Fruit fly (Drosophila melanogaster) whole organism, embryonic: ENCODE data around the gene PGAP1.

Experiments used
- B-H2 ChIP-seq: fragments of 200-800 bp; sonication (Bioruptor generic); optimal IDR thresholded peaks from 2 replicates; lab custom pipeline; 2018; ENCODE audit warnings: missing biosample characterization, mild to moderate bottlenecking, missing genetic modification characterization
- CG10147 ChIP-seq: fragments of 200-800 bp; sonication (Bioruptor generic); optimal IDR thresholded peaks from 2 replicates; lab custom pipeline; 2019; ENCODE audit warnings: missing biosample characterization, mild to moderate bottlenecking, missing genetic modification characterization, moderate library complexity
- CG10267 ChIP-seq: fragments of 200-800 bp; sonication (Bioruptor generic); optimal IDR thresholded peaks from 2 replicates; lab custom pipeline; 2018; ENCODE audit warnings: missing biosample characterization, mild to moderate bottlenecking, missing genetic modification characterization, moderate library complexity
- CG11456 ChIP-seq: fragments of 200-800 bp; sonication (Bioruptor generic); IDR thresholded peaks from 3 replicates; pipeline ENCODE4 v1.3.6; 2022; ENCODE audit warnings: missing biosample characterization, missing genetic modification characterization
- CG11723 ChIP-seq: fragments of 200-800 bp; sonication (Bioruptor generic); optimal IDR thresholded peaks from 2 replicates; lab custom pipeline; 2017; ENCODE audit warnings: missing biosample characterization, mild to moderate bottlenecking, missing genetic modification characterization
- CG12299 ChIP-seq: fragments of 200-800 bp; sonication (Bioruptor generic); optimal IDR thresholded peaks from 2 replicates; lab custom pipeline; 2018; ENCODE audit warnings: missing biosample characterization, mild to moderate bottlenecking, missing genetic modification characterization
- CG13123 ChIP-seq: fragments of 200-800 bp; sonication (Bioruptor generic); optimal IDR thresholded peaks from 2 replicates; lab custom pipeline; 2016; ENCODE audit warnings: missing biosample characterization, missing genetic modification characterization
- CG13296 ChIP-seq: fragments of 200-800 bp; sonication (Bioruptor generic); optimal IDR thresholded peaks from 3 replicates; lab custom pipeline; 2018; ENCODE audit warnings: missing biosample characterization, mild to moderate bottlenecking, missing genetic modification characterization
- CG13894 ChIP-seq: fragments of 200-800 bp; sonication (Bioruptor generic); optimal IDR thresholded peaks from 3 replicates; lab custom pipeline; 2018; ENCODE audit warnings: missing biosample characterization, mild to moderate bottlenecking, missing genetic modification characterization, moderate library complexity
- CG14441 ChIP-seq: fragments of 200-800 bp; sonication (Bioruptor generic); IDR thresholded peaks from 2 replicates; pipeline ENCODE4 v1.3.6; 2022; ENCODE audit warnings: missing biosample characterization, missing genetic modification characterization
- CG17829 ChIP-seq: fragments of 200-800 bp; optimal IDR thresholded peaks from 2 replicates; lab custom pipeline; 2019; ENCODE audit warnings: missing biosample characterization, mild to moderate bottlenecking, missing genetic modification characterization, moderate library complexity
- CG32767 ChIP-seq: fragments of 200-800 bp; sonication (Bioruptor generic); IDR thresholded peaks from 2 replicates; pipeline ENCODE4 v1.3.6; 2022; ENCODE audit warnings: missing biosample characterization, missing genetic modification characterization
- CG5953 ChIP-seq: fragments of 200-800 bp; sonication (Bioruptor generic); IDR thresholded peaks from 2 replicates; pipeline ENCODE4 v1.3.6; 2022; ENCODE audit warnings: missing biosample characterization, missing genetic modification characterization
- CG6689 ChIP-seq: fragments of 200-800 bp; sonication (Bioruptor generic); IDR thresholded peaks from 2 replicates; pipeline ENCODE4 v1.3.6; 2022; ENCODE audit warnings: missing biosample characterization, missing genetic modification characterization
- CG6854 ChIP-seq: fragments of 200-800 bp; sonication (Bioruptor generic); optimal IDR thresholded peaks from 3 replicates; lab custom pipeline; 2017; ENCODE audit warnings: missing biosample characterization, mild to moderate bottlenecking, missing genetic modification characterization
- CG8765 ChIP-seq: fragments of 200-800 bp; sonication (Bioruptor generic); IDR thresholded peaks from 2 replicates; pipeline ENCODE4 v1.3.6; 2022; ENCODE audit warnings: missing biosample characterization, missing genetic modification characterization
- CG9876 ChIP-seq: fragments of 200-800 bp; sonication (Bioruptor generic); optimal IDR thresholded peaks from 2 replicates; lab custom pipeline; 2016; ENCODE audit warnings: missing biosample characterization, missing genetic modification characterization
- CHES-1-like ChIP-seq: fragments of 200-800 bp; sonication (Bioruptor generic); optimal IDR thresholded peaks from 2 replicates; lab custom pipeline; 2016; ENCODE audit warnings: missing biosample characterization, missing genetic modification characterization
- Chrac-16 ChIP-seq: fragments of 200-800 bp; sonication (Bioruptor generic); optimal IDR thresholded peaks from 3 replicates; lab custom pipeline; 2016; ENCODE audit warnings: missing biosample characterization, missing genetic modification characterization
- D19A ChIP-seq: fragments of 200-800 bp; optimal IDR thresholded peaks from 3 replicates; lab custom pipeline; 2019; ENCODE audit warnings: missing biosample characterization, mild to moderate bottlenecking, missing genetic modification characterization, moderate library complexity
- Doc2 ChIP-seq: fragments of 200-800 bp; sonication (Bioruptor generic); IDR thresholded peaks from 2 replicates; pipeline ENCODE4 v1.3.6; 2022; ENCODE audit warnings: missing biosample characterization, missing genetic modification characterization
- Drgx ChIP-seq: fragments of 200-800 bp; sonication (Bioruptor generic); IDR thresholded peaks from 2 replicates; pipeline ENCODE4 v1.3.6; 2022; ENCODE audit warnings: missing biosample characterization, missing genetic modification characterization
- H2.0 ChIP-seq: fragments of 200-800 bp; sonication (Bioruptor generic); IDR thresholded peaks from 2 replicates; pipeline ENCODE4 v1.3.6; 2022; ENCODE audit warnings: missing biosample characterization, missing genetic modification characterization
- Hr78 ChIP-seq, 2 experiments: fragments of 200-800 bp in 1 of 2; fragments of >200 bp in 1 of 2; sonication (Bioruptor generic) in 1 of 2; optimal IDR thresholded peaks; 2 replicates each; lab custom pipeline; 2017 to 2019; ENCODE audit warnings: missing biosample characterization in 2 of 2, missing genetic modification characterization in 2 of 2, mild to moderate bottlenecking in 1 of 2, moderate library complexity in 1 of 2
- Mad ChIP-seq: fragments of 200-800 bp; sonication (Bioruptor generic); optimal IDR thresholded peaks from 2 replicates; lab custom pipeline; 2016; ENCODE audit warnings: missing biosample characterization, missing genetic modification characterization
- Oaz ChIP-seq: fragments of 200-800 bp; sonication (Bioruptor generic); IDR thresholded peaks from 2 replicates; pipeline ENCODE4 v1.3.6; 2022; ENCODE audit warnings: missing biosample characterization, missing genetic modification characterization
- Oli ChIP-seq: fragments of 200-800 bp; sonication (Bioruptor generic); optimal IDR thresholded peaks from 2 replicates; lab custom pipeline; 2018; ENCODE audit warnings: missing biosample characterization, mild to moderate bottlenecking, missing genetic modification characterization, moderate library complexity
- Ssrp ChIP-seq: fragments of 200-800 bp; sonication (Bioruptor generic); optimal IDR thresholded peaks from 2 replicates; lab custom pipeline; 2018; ENCODE audit warnings: missing biosample characterization, mild to moderate bottlenecking, missing genetic modification characterization, moderate library complexity
- Taf1 ChIP-seq: fragments of 200-800 bp; sonication (Bioruptor generic); IDR thresholded peaks from 2 replicates; pipeline ENCODE4 v1.3.6; 2022; ENCODE audit warnings: missing biosample characterization, missing genetic modification characterization
- YL-1 ChIP-seq: fragments of 200-800 bp; sonication (Bioruptor generic); optimal IDR thresholded peaks from 3 replicates; lab custom pipeline; 2017; ENCODE audit warnings: missing biosample characterization, mild to moderate bottlenecking, missing genetic modification characterization
- ato ChIP-seq: fragments of 200-800 bp; sonication (Bioruptor generic); IDR thresholded peaks from 2 replicates; pipeline ENCODE4 v1.3.6; 2022; ENCODE audit warnings: missing biosample characterization, missing genetic modification characterization; ENCODE audit not compliant: partially characterized antibody
- bsh ChIP-seq, 2 experiments: fragments of 200-800 bp; sonication (Bioruptor generic); optimal IDR thresholded peaks; 2 replicates each; lab custom pipeline; 2017 to 2018; ENCODE audit warnings: mild to moderate bottlenecking in 2 of 2, missing biosample characterization in 2 of 2, missing genetic modification characterization in 2 of 2, moderate library complexity in 1 of 2
- btn ChIP-seq: fragments of 200-800 bp; sonication (Bioruptor generic); optimal IDR thresholded peaks from 2 replicates; lab custom pipeline; 2016; ENCODE audit warnings: missing biosample characterization, missing genetic modification characterization
- cato ChIP-seq: fragments of 200-800 bp; sonication (Bioruptor generic); optimal IDR thresholded peaks from 2 replicates; lab custom pipeline; 2016; ENCODE audit warnings: missing biosample characterization, missing genetic modification characterization, borderline replicate concordance
- chif ChIP-seq, 2 experiments: fragments of 200-800 bp; sonication (Bioruptor generic); optimal IDR thresholded peaks; 3 replicates each; lab custom pipeline; 2016; ENCODE audit warnings: missing biosample characterization in 2 of 2, missing genetic modification characterization in 2 of 2
- dimm ChIP-seq: fragments of 200-800 bp; sonication (Bioruptor generic); IDR thresholded peaks from 2 replicates; pipeline ENCODE4 v1.3.6; 2022; ENCODE audit warnings: missing biosample characterization, missing genetic modification characterization
- fd96Cb ChIP-seq: fragments of 200-800 bp; sonication (Bioruptor generic); optimal IDR thresholded peaks from 2 replicates; lab custom pipeline; 2018; ENCODE audit warnings: missing biosample characterization, mild to moderate bottlenecking, missing genetic modification characterization, moderate library complexity
- gsb-n ChIP-seq: fragments of 200-800 bp; sonication (Bioruptor generic); optimal IDR thresholded peaks from 3 replicates; lab custom pipeline; 2018; ENCODE audit warnings: missing biosample characterization, mild to moderate bottlenecking, missing genetic modification characterization
- insv ChIP-seq, 2 experiments: fragments of 200-800 bp; sonication (Bioruptor generic); optimal IDR thresholded peaks; 3 replicates each; lab custom pipeline; 2016 to 2018; ENCODE audit warnings: missing biosample characterization in 2 of 2, missing genetic modification characterization in 2 of 2
- lab ChIP-seq: fragments of 200-800 bp; sonication (Bioruptor generic); optimal IDR thresholded peaks from 3 replicates; lab custom pipeline; 2017; ENCODE audit warnings: missing biosample characterization, missing genetic modification characterization, mild to moderate bottlenecking, moderate library complexity, missing genetic modification reagents
- luna ChIP-seq: fragments of 200-800 bp; sonication (Bioruptor generic); optimal IDR thresholded peaks from 2 replicates; lab custom pipeline; 2016; ENCODE audit warnings: missing biosample characterization, missing genetic modification characterization
- pan ChIP-seq, 4 experiments: fragments of >200 bp in 3 of 4; fragments of 200-800 bp in 1 of 4; sonication (Bioruptor generic) in 1 of 4; optimal IDR thresholded peaks in 3 of 4; IDR thresholded peaks in 1 of 4; 2 replicates each; pipeline versions ENCODE4 v1.3.6 to Lab custom; 2017 to 2022; ENCODE audit warnings: missing biosample characterization in 2 of 4, missing genetic modification characterization in 2 of 4, mixed read lengths in 1 of 4
- pfk ChIP-seq: fragments of 200-800 bp; sonication (Bioruptor generic); optimal IDR thresholded peaks from 2 replicates; lab custom pipeline; 2018; ENCODE audit warnings: missing biosample characterization, mild to moderate bottlenecking, missing genetic modification characterization, moderate library complexity
- repo ChIP-seq: fragments of 200-800 bp; sonication (Bioruptor generic); optimal IDR thresholded peaks from 2 replicates; lab custom pipeline; 2016; ENCODE audit warnings: missing biosample characterization, missing genetic modification characterization
- salm ChIP-seq: fragments of 200-800 bp; sonication (Bioruptor generic); optimal IDR thresholded peaks from 2 replicates; lab custom pipeline; 2018; ENCODE audit warnings: missing biosample characterization, mild to moderate bottlenecking, missing genetic modification characterization
- scrt ChIP-seq: fragments of 200-800 bp; sonication (Bioruptor generic); optimal IDR thresholded peaks from 2 replicates; lab custom pipeline; 2018; ENCODE audit warnings: missing biosample characterization, mild to moderate bottlenecking, missing genetic modification characterization, moderate library complexity
- slou ChIP-seq: fragments of 200-800 bp; sonication (Bioruptor generic); optimal IDR thresholded peaks from 3 replicates; lab custom pipeline; 2016; ENCODE audit warnings: missing biosample characterization, missing genetic modification characterization
- tin ChIP-seq: fragments of 200-800 bp; sonication (Bioruptor generic); optimal IDR thresholded peaks from 3 replicates; lab custom pipeline; 2016; ENCODE audit warnings: missing biosample characterization, missing genetic modification characterization
- vvl ChIP-seq: fragments of 200-800 bp; sonication (Bioruptor generic); IDR thresholded peaks from 2 replicates; pipeline ENCODE4 v1.3.6; 2022; ENCODE audit warnings: missing biosample characterization, missing genetic modification characterization

PGAP1 gene

dm6 chrX:5696436-5697022 is 7.3 kb upstream of the PGAP1 start (continued):
- TF ChIP-seq Drgx (GFP tag; lab: Robert Waterston, UW) (peak; percentile 96), B-H2 (peak; percentile 79), pan (optimal IDR thresholded peaks at IDR 0.05; lab: Kevin White, UChicago) (no peak), pan (GFP tag; optimal IDR thresholded peaks at IDR 0.05 in 1 of 2, IDR thresholded peaks at IDR 0.05 in 1 of 2) (peak in 1 of 2 experiments; percentile 96), CG11456 (GFP tag; lab: Robert Waterston, UW) (peak; percentile 96), salm (tag; lab: Kevin White, UChicago) (peak; percentile 89), Ssrp (tag; lab: Kevin White, UChicago) (peak; percentile 96), lab (GFP tag; lab: Kevin White, UChicago) (peak; percentile 95), CG13296 (peak; percentile 94), insv (GFP tag; optimal IDR thresholded peaks at IDR 0.05; lab: Kevin White, UChicago) (peak; percentile 50 to 69), D19A (tag; lab: Kevin White, UChicago) (peak; percentile 69), Oli (tag; lab: Kevin White, UChicago) (peak; percentile 95), CG32767 (GFP tag; lab: Robert Waterston, UW) (peak; percentile 93), CG10147 (GFP tag; lab: Kevin White, UChicago) (peak; percentile 83), CHES-1-like (GFP tag; lab: Kevin White, UChicago) (peak; percentile 98), CG6689 (GFP tag; lab: Robert Waterston, UW) (peak; percentile 95), vvl (GFP tag; lab: Robert Waterston, UW) (peak; percentile 98), CG5953 (GFP tag; lab: Robert Waterston, UW) (peak; percentile 96), CG11723 (GFP tag; lab: Kevin White, UChicago) (peak; percentile 94), CG12299 (tag; lab: Kevin White, UChicago) (peak; percentile 79), CG17829 (tag; lab: Kevin White, UChicago) (peak; percentile 81), bsh (GFP tag; optimal IDR thresholded peaks at IDR 0.05; lab: Kevin White, UChicago) (peak; percentile 91 to 94), Taf1 (GFP tag; lab: Robert Waterston, UW) (peak; percentile 63; the same call in 1 of the 2 replicates), scrt (peak; percentile 90), fd96Cb (tag; lab: Kevin White, UChicago) (peak; percentile 95), Chrac-16 (GFP tag; lab: Kevin White, UChicago) (peak; percentile 97), YL-1 (GFP tag; lab: Kevin White, UChicago) (peak; percentile 85), gsb-n (peak; percentile 90), ato (GFP tag; lab: Robert Waterston, UW) (no peak), H2.0 (GFP tag; lab: Robert Waterston, UW) (peak; percentile 96), CG9876 (peak; percentile 98), Mad (GFP tag; lab: Kevin White, UChicago) (peak; percentile 96), CG14441 (GFP tag; lab: Robert Waterston, UW) (peak; percentile 96), Hr78 (GFP tag; optimal IDR thresholded peaks at IDR 0.05; lab: Kevin White, UChicago) (peak in 1 of 2 experiments; percentile 75), Oaz (peak; percentile 90), CG13123 (peak; percentile 96), repo (GFP tag; lab: Kevin White, UChicago) (peak; percentile 97), chif (GFP tag; optimal IDR thresholded peaks at IDR 0.05; lab: Kevin White, UChicago) (peak; percentile 98), CG13894 (tag; lab: Kevin White, UChicago) (peak; percentile 78), CG8765 (GFP tag; lab: Robert Waterston, UW) (peak; percentile 93), pfk (GFP tag; lab: Kevin White, UChicago) (peak; percentile 36), dimm (GFP tag; lab: Robert Waterston, UW) (peak; percentile 86), CG6854 (GFP tag; lab: Kevin White, UChicago) (peak; percentile 86), slou (peak; percentile 86), tin (GFP tag; lab: Kevin White, UChicago) (peak; percentile 98), Doc2 (GFP tag; lab: Robert Waterston, UW) (peak; percentile 78; the same call in 1 of the 2 replicates), CG10267 (peak; percentile 90), btn (GFP tag; lab: Kevin White, UChicago) (peak; percentile 97), luna (GFP tag; lab: Kevin White, UChicago) (peak; percentile 87), cato (GFP tag; lab: Kevin White, UChicago) (peak; percentile 92)
